Worm (Caenorhabditis elegans) whole organism, L4/young adult: ENCODE data around the gene uggt-1.

Source experiments
- W03F9.2 ChIP-seq: fragments of 150-350 bp; optimal IDR thresholded peaks from 2 replicates; lab custom pipeline; 2014; ENCODE audit warnings: missing biosample characterization, missing genetic modification characterization
- dao-5 ChIP-seq: sonication (generic microtip); optimal IDR thresholded peaks from 2 replicates; lab custom pipeline; 2016; ENCODE audit warnings: missing genotype, missing genetic modification characterization, moderate library complexity, missing compliant biosample characterization
- him-1 ChIP-seq: sonication (generic microtip); optimal IDR thresholded peaks from 2 replicates; lab custom pipeline; 2016; ENCODE audit warnings: missing genotype, missing genetic modification reagents, missing genetic modification characterization, missing compliant biosample characterization

DNA sequence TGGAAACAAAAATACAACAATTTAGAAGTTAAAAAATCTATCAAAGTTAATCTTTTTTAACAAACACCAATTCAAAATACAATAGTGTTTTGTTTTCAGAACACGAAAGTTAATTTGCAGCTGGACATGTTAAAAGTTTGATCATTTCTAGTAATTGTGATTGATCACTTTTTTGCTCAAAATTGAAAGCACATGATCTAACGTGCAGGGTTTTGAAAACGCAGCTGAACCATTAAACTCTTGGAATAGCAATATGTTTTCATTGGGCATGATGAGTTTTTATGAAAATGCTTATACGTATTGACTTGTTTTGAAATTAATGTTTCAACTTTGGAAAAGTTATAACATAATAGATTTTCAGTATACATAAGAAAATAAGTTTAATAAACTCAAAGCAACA lies 53.4 kb downstream of the uggt-1 start:
- TF ChIP-seq him-1 (tag; lab: Kevin White, UChicago) (no peak), W03F9.2 (no peak), dao-5 (tag; lab: Kevin White, UChicago) (no peak)
